Fruit fly (Drosophila melanogaster): ENCODE results near the gene BoYb.

Gene BoYb

dm6 chr3L:22878723-22879343 lies 22.9 kb upstream of the BoYb start, which contains the start of the genes Chro and Ssl1 (continued):
- TF ChIP-seq CG11560 (tag; IDR thresholded peaks at IDR 0.05) (peak; percentile 96), CG8944 (GFP tag; optimal IDR thresholded peaks at IDR 0.05) (peak; percentile 100), CG10654 (GFP tag; optimal IDR thresholded peaks at IDR 0.05) (peak; percentile 100), luna (GFP tag; optimal IDR thresholded peaks at IDR 0.05) (peak; percentile 99), Mrtf (GFP tag; IDR thresholded peaks at IDR 0.05) (peak; percentile 100), CG4404 (GFP tag; IDR thresholded peaks at IDR 0.05) (peak; percentile 100), CG7928 (GFP tag; optimal IDR thresholded peaks at IDR 0.05) (peak; percentile 87), NC2β (GFP tag; optimal IDR thresholded peaks at IDR 0.05) (peak; percentile 100), twi (tag; optimal IDR thresholded peaks at IDR 0.05) (peak; percentile 99), stwl (tag; optimal IDR thresholded peaks at IDR 0.05) (peak; percentile 92), sisA (GFP tag; IDR thresholded peaks at IDR 0.05) (peak; percentile 100), nerfin-2 (GFP tag; IDR thresholded peaks at IDR 0.05; ENCODE audit: partially characterized antibody) (no peak), CG11723 (GFP tag; optimal IDR thresholded peaks at IDR 0.05) (peak; percentile 100), lilli (GFP tag; optimal IDR thresholded peaks at IDR 0.05) (peak; percentile 100), eve (GFP tag; optimal IDR thresholded peaks at IDR 0.05) (peak; percentile 98 to 100), tup (GFP tag; optimal IDR thresholded peaks at IDR 0.05) (peak; percentile 100), Lhr (GFP tag; optimal IDR thresholded peaks at IDR 0.05) (peak; percentile 100), CG8281 (tag; optimal IDR thresholded peaks at IDR 0.05) (peak; percentile 96), sc (optimal IDR thresholded peaks at IDR 0.05) (no peak), sc (GFP tag; optimal IDR thresholded peaks at IDR 0.05) (peak; percentile 100), nmo (GFP tag; optimal IDR thresholded peaks at IDR 0.05) (peak; percentile 100), eyg (GFP tag; optimal IDR thresholded peaks at IDR 0.05) (peak; percentile 100), CG5180 (GFP tag; optimal IDR thresholded peaks at IDR 0.05) (peak; percentile 94), CG18011 (GFP tag; optimal IDR thresholded peaks at IDR 0.05) (peak; percentile 94), zfh1 (GFP tag; IDR thresholded peaks at IDR 0.05) (peak; percentile 100), caup (GFP tag; optimal IDR thresholded peaks at IDR 0.05; ENCODE audit: severe bottlenecking) (peak; percentile 100), Doc3 (GFP tag; IDR thresholded peaks at IDR 0.05; ENCODE audit: partially characterized antibody) (0 out of 3 replicates have a peak, but pooled peaks have one; percentile 13), Lpt (GFP tag; optimal IDR thresholded peaks at IDR 0.05) (no peak), MTF-1 (GFP tag; optimal IDR thresholded peaks at IDR 0.05; ENCODE audit: borderline replicate concordance) (peak; percentile 99), Hr39 (optimal IDR thresholded peaks at IDR 0.05) (no peak), CG7745 (tag; optimal IDR thresholded peaks at IDR 0.05) (peak; percentile 97), amos (GFP tag; IDR thresholded peaks at IDR 0.05; ENCODE audit: partially characterized antibody) (0 out of 2 replicates have a peak, but pooled peaks have one; percentile 18), CG15073 (GFP tag; optimal IDR thresholded peaks at IDR 0.05) (peak; percentile 95), CG6689 (GFP tag; IDR thresholded peaks at IDR 0.05) (peak; percentile 100), CG12744 (GFP tag; optimal IDR thresholded peaks at IDR 0.05) (peak; percentile 100), jigr1 (GFP tag; IDR thresholded peaks at IDR 0.05) (peak; percentile 100), CG15011 (GFP tag; optimal IDR thresholded peaks at IDR 0.05) (peak; percentile 100), ro (GFP tag; IDR thresholded peaks at IDR 0.05) (peak; percentile 100), Camta (GFP tag; optimal IDR thresholded peaks at IDR 0.05) (peak; percentile 100), CG12236 (GFP tag; optimal IDR thresholded peaks at IDR 0.05) (peak; percentile 100), Usf (GFP tag; optimal IDR thresholded peaks at IDR 0.05) (peak; percentile 100), fd3F (GFP tag; optimal IDR thresholded peaks at IDR 0.05) (peak; percentile 99), CG8359 (GFP tag; optimal IDR thresholded peaks at IDR 0.05; ENCODE audit: borderline replicate concordance) (peak; percentile 97), chinmo (GFP tag; IDR thresholded peaks at IDR 0.05; ENCODE audit: partially characterized antibody) (no peak), Ets97D (GFP tag; optimal IDR thresholded peaks at IDR 0.05) (peak; percentile 98), dysf (GFP tag; IDR thresholded peaks at IDR 0.05) (peak; percentile 100), pb (GFP tag; optimal IDR thresholded peaks at IDR 0.05) (peak; percentile 100), CG6654 (GFP tag; optimal IDR thresholded peaks at IDR 0.05) (peak; percentile 96), HLH54F (GFP tag; optimal IDR thresholded peaks at IDR 0.05) (peak; percentile 100), lmd (GFP tag; IDR thresholded peaks at IDR 0.05) (peak; percentile 100)

All from whole organism, embryonic.